Worm (Caenorhabditis elegans): ENCODE data around the gene F59B10.5.

F59B10.5 gene

ce11 chrII:10519863-10520262 is 3.6 kb downstream of the F59B10.5 start:
- no peak for TF ChIP-seq ceh-19 (GFP tag; optimal IDR thresholded peaks at IDR 0.05)
- TF ChIP-seq mec-3 (tag; optimal IDR thresholded peaks at IDR 0.05; ENCODE audit: borderline replicate concordance) = no peak
- no peak for TF ChIP-seq F13H6.1 (tag; optimal IDR thresholded peaks at IDR 0.05)
- TF ChIP-seq ceh-22 (tag; optimal IDR thresholded peaks at IDR 0.05) = no peak
- TF ChIP-seq gmeb-2 (tag; optimal IDR thresholded peaks at IDR 0.05) = no peak
- no peak for TF ChIP-seq K02D7.2 (tag; optimal IDR thresholded peaks at IDR 0.05)
- TF ChIP-seq syd-9 (tag; optimal IDR thresholded peaks at IDR 0.05) = no peak
- no peak for TF ChIP-seq ceh-6 (GFP tag; optimal IDR thresholded peaks at IDR 0.05)
- TF ChIP-seq ceh-2 (tag; optimal IDR thresholded peaks at IDR 0.05) = no peak
- TF ChIP-seq pros-1 (tag; optimal IDR thresholded peaks at IDR 0.05) = no peak
- no peak for TF ChIP-seq odd-2 (tag; optimal IDR thresholded peaks at IDR 0.05)
- TF ChIP-seq lin-11 (tag; optimal IDR thresholded peaks at IDR 0.05) = no peak
- no peak for TF ChIP-seq pag-3 (tag; optimal IDR thresholded peaks at IDR 0.05; ENCODE audit: borderline replicate concordance)
- no peak for TF ChIP-seq Y22D7AL.16 (tag; optimal IDR thresholded peaks at IDR 0.05)
- TF ChIP-seq hlh-15 (tag; optimal IDR thresholded peaks at IDR 0.05) = no peak
- TF ChIP-seq eyg-1 (tag; optimal IDR thresholded peaks at IDR 0.05) = no peak
- TF ChIP-seq lim-6 (tag; optimal IDR thresholded peaks at IDR 0.05) = no peak

DNA sequence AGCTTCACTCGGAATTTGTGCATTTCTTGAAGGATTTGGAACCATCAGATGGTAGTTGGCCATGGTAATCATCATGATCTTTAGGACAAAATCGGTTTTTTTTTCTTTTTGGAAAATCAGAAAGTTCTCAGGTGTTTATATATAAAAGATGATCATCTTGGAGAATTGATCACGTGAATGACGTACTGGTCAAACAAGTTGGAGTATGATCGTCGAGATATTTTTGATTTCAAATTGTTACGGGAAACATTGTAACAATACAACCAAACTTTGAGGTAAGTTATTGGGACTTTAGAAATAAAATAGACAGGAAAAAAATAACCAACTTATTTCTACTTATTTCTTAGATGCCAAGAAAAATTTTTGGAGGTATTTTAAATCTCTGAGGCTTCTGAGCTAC is 4.5 kb downstream of the F59B10.5 start, which contains the start of gene F59B10.4:
Gene F59B10.4, minus strand, starts transcription at position 101 of the 400 bp plus-strand sequence.
- no peak for TF ChIP-seq ztf-16 (tag; optimal IDR thresholded peaks at IDR 0.05)

DNA sequence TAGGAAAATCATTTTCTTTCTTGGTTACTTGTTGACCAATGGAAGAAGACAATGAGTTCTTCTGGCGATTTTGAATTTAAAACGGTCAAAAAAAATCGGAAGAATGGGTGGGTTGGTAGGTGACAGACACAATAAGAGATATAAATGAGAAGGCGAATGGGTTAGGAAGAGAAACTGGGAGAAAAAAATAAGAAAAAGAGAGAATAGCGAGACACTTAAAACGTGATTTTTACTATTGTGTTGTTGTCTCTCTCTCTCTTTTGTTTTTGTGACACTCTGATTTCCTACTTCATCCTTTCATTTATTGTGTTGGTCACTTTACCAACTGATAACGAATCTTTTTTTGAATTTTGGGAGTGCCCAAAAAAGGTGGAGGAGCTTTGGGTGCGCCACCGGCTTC is 7.1 kb downstream of the F59B10.5 start:
- TF ChIP-seq T23F11.4 (GFP tag; optimal IDR thresholded peaks at IDR 0.05) (no peak), unc-55 (GFP tag; optimal IDR thresholded peaks at IDR 0.05) (no peak), ets-4 (tag; optimal IDR thresholded peaks at IDR 0.05) (no peak), gmeb-2 (tag; optimal IDR thresholded peaks at IDR 0.05) (no peak), dmd-4 (tag; optimal IDR thresholded peaks at IDR 0.05; ENCODE audit: borderline replicate concordance) (no peak), ceh-24 (tag; optimal IDR thresholded peaks at IDR 0.05) (no peak), ceh-9 (tag; optimal IDR thresholded peaks at IDR 0.05) (no peak), lim-6 (tag; optimal IDR thresholded peaks at IDR 0.05) (no peak), nfya-1 (tag; optimal IDR thresholded peaks at IDR 0.05) (no peak), tbx-7 (tag; optimal IDR thresholded peaks at IDR 0.05) (no peak)

- no peak for TF ChIP-seq pha-2 (tag; optimal IDR thresholded peaks at IDR 0.05)
- TF ChIP-seq pax-1 (tag; optimal IDR thresholded peaks at IDR 0.05) = no peak
- no peak for TF ChIP-seq elt-2 (tag; optimal IDR thresholded peaks at IDR 0.05)
- no peak for TF ChIP-seq madf-2 (tag; optimal IDR thresholded peaks at IDR 0.05)
- no peak for TF ChIP-seq C08G9.2 (tag; optimal IDR thresholded peaks at IDR 0.05)
- no peak for TF ChIP-seq rnt-1 (tag; optimal IDR thresholded peaks at IDR 0.05)
Measured at ce11 chrII:10515422-10515821, 8.1 kb downstream of the F59B10.5 start.

- TF ChIP-seq odd-2 (tag; optimal IDR thresholded peaks at IDR 0.05) = no peak
- TF ChIP-seq C38D4.7 (GFP tag; optimal IDR thresholded peaks at IDR 0.05) = no peak
- TF ChIP-seq rnt-1 (tag; optimal IDR thresholded peaks at IDR 0.05) = no peak
- TF ChIP-seq pros-1 (tag; optimal IDR thresholded peaks at IDR 0.05) = no peak
- TF ChIP-seq ceh-18 (tag; optimal IDR thresholded peaks at IDR 0.05) = no peak
- no peak for TF ChIP-seq lim-6 (tag; optimal IDR thresholded peaks at IDR 0.05)
Measured at ce11 chrII:10513377-10513776, 10.1 kb downstream of the F59B10.5 start.

DNA sequence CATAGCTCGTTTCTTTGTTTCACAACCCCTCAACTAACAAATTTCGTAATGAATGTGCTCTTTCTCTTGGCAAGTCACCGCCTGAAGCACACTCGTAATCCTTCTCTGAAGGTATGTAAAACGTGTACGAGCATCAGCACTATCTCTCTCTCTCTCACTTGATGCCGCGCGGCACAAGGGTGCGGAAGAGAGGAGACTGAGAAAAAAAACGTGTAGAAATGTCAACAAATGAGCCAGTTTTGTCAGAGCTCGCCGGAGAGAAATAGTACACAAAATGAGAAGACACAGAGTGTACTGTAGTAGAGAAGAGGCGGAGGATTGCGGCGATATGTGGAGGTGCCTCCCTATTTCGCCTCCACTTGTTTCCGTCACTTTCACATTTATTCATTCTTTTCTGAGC is 13.2 kb downstream of the F59B10.5 start, which contains the start of gene F59B10.3:
Gene F59B10.3, plus strand, starts transcription at position 301 of the 400 bp plus-strand sequence.
- no peak for TF ChIP-seq sox-4 (tag; optimal IDR thresholded peaks at IDR 0.05)
- no peak for TF ChIP-seq ceh-31 (tag; optimal IDR thresholded peaks at IDR 0.05)
- TF ChIP-seq che-1 (tag; optimal IDR thresholded peaks at IDR 0.05) = no peak
- no peak for TF ChIP-seq tbx-7 (tag; optimal IDR thresholded peaks at IDR 0.05)
- TF ChIP-seq hlh-15 (tag; optimal IDR thresholded peaks at IDR 0.05) = no peak
- TF ChIP-seq ref-2 (tag; optimal IDR thresholded peaks at IDR 0.05) = no peak
- TF ChIP-seq pqm-1 (tag; optimal IDR thresholded peaks at IDR 0.05) = no peak
- TF ChIP-seq gmeb-2 (tag; optimal IDR thresholded peaks at IDR 0.05) = no peak
- no peak for TF ChIP-seq ceh-48 (tag; optimal IDR thresholded peaks at IDR 0.05)
- no peak for TF ChIP-seq ceh-6 (GFP tag; optimal IDR thresholded peaks at IDR 0.05)
